Worm (Caenorhabditis elegans) whole organism, midembryonic: ENCODE data around the gene csb-1.

Source experiments
- T22C8.4 ChIP-seq: fragments of 200-800 bp; sonication (Bioruptor generic); IDR thresholded peaks from 2 replicates; pipeline ENCODE4 v1.3.6; 2022; ENCODE audit warnings: missing genetic modification characterization, missing compliant biosample characterization
- cog-1 ChIP-seq: sonication (generic microtip); optimal IDR thresholded peaks from 2 replicates; lab custom pipeline; 2016; ENCODE audit warnings: missing genetic modification characterization, missing compliant biosample characterization
- flt-1 ChIP-seq: fragments of 200-800 bp; sonication (Bioruptor generic); IDR thresholded peaks from 2 replicates; pipeline ENCODE4 v1.3.6; 2022; ENCODE audit warnings: missing genetic modification characterization, missing compliant biosample characterization
- klf-2 ChIP-seq: fragments of 200-800 bp; sonication (Bioruptor generic); conservative IDR thresholded peaks from 2 replicates; pipeline ENCODE4 v1.3.6; 2022; ENCODE audit warnings: missing genetic modification reagents, missing genetic modification characterization, missing compliant biosample characterization
- med-1 ChIP-seq: sonication (generic microtip); optimal IDR thresholded peaks from 2 replicates; lab custom pipeline; 2017; ENCODE audit warnings: missing genetic modification characterization, mild to moderate bottlenecking, missing compliant biosample characterization, antibody characterized with exemption, missing genetic modification reagents; ENCODE audit not compliant: insufficient read depth
- ref-1 ChIP-seq: fragments of 200-800 bp; sonication (Bioruptor generic); conservative IDR thresholded peaks from 2 replicates; pipeline ENCODE4 v1.3.6; 2022; ENCODE audit warnings: missing genetic modification reagents, missing genetic modification characterization, missing compliant biosample characterization
- tab-1 ChIP-seq: fragments of 200-800 bp; sonication (Bioruptor generic); IDR thresholded peaks from 2 replicates; pipeline ENCODE4 v1.3.6; 2022; ENCODE audit warnings: missing genetic modification characterization, missing compliant biosample characterization
- ztf-23 ChIP-seq: fragments of 200-800 bp; sonication (Bioruptor generic); IDR thresholded peaks from 2 replicates; pipeline ENCODE4 v1.3.6; 2022; ENCODE audit warnings: missing genetic modification reagents, missing genetic modification characterization, missing compliant biosample characterization
- ztf-29 ChIP-seq: fragments of 200-800 bp; sonication (Bioruptor generic); IDR thresholded peaks from 2 replicates; pipeline ENCODE4 v1.3.6; 2022; ENCODE audit warnings: missing genetic modification reagents, missing genetic modification characterization, missing compliant biosample characterization

csb-1 gene

DNA sequence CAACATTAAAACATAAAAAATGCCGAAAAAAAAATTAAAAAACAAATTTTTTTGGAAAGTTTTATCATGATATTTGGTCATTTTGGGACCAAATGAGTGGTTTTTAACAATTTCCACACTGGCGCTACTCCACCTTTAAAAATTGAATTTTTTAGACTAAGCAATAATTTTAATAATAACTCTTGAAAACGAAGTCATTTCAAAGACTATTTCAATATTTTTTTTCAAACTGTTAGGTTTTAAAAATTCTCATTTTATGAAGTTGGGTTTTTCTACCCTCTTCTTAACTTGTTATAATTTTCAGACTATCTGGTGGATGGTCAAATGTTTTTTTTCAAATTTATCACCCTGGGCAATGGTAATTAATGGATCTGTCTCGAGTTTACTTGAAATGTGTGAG lies 43.5 kb downstream of the csb-1 start, which contains the start of gene Y7A5A.8:
TSS of gene Y7A5A.8 (plus strand) at position 301 of the 400 bp plus-strand sequence.
- TF ChIP-seq med-1 (GFP tag; lab: Kevin White, UChicago) (no peak), flt-1 (GFP tag; lab: Robert Waterston, UW) (no peak), tab-1 (no peak), T22C8.4 (no peak), klf-2 (GFP tag; lab: Robert Waterston, UW) (no peak), ztf-29 (GFP tag; lab: Robert Waterston, UW) (no peak), ref-1 (no peak), cog-1 (tag; lab: Kevin White, UChicago) (no peak), ztf-23 (no peak)

DNA sequence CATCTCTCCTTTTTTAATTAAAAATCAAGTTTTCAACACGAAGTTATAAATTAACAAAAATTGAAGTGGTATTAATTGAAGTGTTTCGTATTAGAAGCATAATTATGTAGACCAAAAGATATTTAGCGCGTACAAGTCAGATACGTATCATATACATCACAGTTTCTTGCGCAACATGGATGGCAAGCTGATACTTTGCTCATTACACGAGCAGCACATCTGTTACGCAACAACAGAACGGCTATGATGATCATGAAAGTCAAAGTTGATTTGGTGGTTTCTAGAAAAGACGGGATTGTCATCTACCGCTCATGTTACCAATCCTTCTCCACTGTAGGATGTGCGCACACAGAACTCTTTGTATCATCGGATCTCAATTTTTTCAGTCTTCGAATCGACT lies 51.2 kb downstream of the csb-1 start:
- TF ChIP-seq flt-1 (GFP tag; lab: Robert Waterston, UW) (no peak), ztf-23 (no peak), tab-1 (no peak), ztf-29 (GFP tag; lab: Robert Waterston, UW) (no peak), ref-1 (no peak), klf-2 (GFP tag; lab: Robert Waterston, UW) (no peak), med-1 (GFP tag; lab: Kevin White, UChicago) (no peak), cog-1 (tag; lab: Kevin White, UChicago) (no peak), T22C8.4 (no peak)

DNA sequence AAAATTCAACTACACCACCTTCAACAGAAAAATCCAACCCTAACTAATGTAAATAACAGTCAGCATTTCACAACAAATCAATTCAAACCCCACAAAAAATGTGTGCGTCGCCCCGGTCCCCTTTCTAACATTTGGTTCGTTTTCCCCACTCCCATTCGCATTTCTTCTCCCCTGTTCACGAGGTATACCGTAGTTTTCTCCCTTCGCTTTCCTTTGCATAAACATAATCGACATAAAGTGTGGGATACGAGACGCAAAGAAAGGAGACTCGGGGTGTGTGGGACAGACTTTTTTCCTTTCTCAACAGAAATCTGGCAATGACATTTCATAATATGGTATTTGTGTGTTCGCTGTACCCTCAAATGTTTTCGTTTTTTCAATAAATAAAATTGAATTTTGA lies 54.4 kb downstream of the csb-1 start:
- no peak for TF ChIP-seq ztf-23
